Fruit fly (Drosophila melanogaster) whole organism, embryonic: ENCODE data around the gene Nepl21.
A peak's percentile ranks its signal among the peaks of the same experiment; 100 is the strongest.

Experiments
- Adf1 ChIP-seq: fragments of 200-800 bp; sonication (Bioruptor generic); IDR thresholded peaks from 2 replicates; pipeline ENCODE4 v1.3.6; 2022; ENCODE audit warnings: missing biosample characterization, missing genetic modification characterization
- Blimp-1 ChIP-seq: fragments of 200-800 bp; sonication (Bioruptor generic); optimal IDR thresholded peaks from 3 replicates; lab custom pipeline; 2018; ENCODE audit warnings: missing biosample characterization, missing genetic modification characterization, mild to moderate bottlenecking, moderate library complexity, missing genetic modification reagents
- CG10462 ChIP-seq: fragments of 200-800 bp; sonication (Bioruptor generic); optimal IDR thresholded peaks from 2 replicates; lab custom pipeline; 2016; ENCODE audit warnings: missing biosample characterization, missing genetic modification characterization
- CG11085 ChIP-seq: fragments of 200-800 bp; sonication (Bioruptor generic); IDR thresholded peaks from 2 replicates; pipeline ENCODE4 v1.3.6; 2022; ENCODE audit warnings: missing biosample characterization, missing genetic modification characterization
- CG12071 ChIP-seq: fragments of 200-800 bp; sonication (Bioruptor generic); optimal IDR thresholded peaks from 3 replicates; lab custom pipeline; 2018; ENCODE audit warnings: missing biosample characterization, mild to moderate bottlenecking, missing genetic modification characterization
- CG12769 ChIP-seq: fragments of 200-800 bp; sonication (Bioruptor generic); optimal IDR thresholded peaks from 2 replicates; lab custom pipeline; 2019; ENCODE audit warnings: missing biosample characterization, mild to moderate bottlenecking, missing genetic modification characterization, moderate library complexity
- CG15011 ChIP-seq: fragments of 200-800 bp; sonication (Bioruptor generic); optimal IDR thresholded peaks from 3 replicates; lab custom pipeline; 2018; ENCODE audit warnings: missing biosample characterization, mild to moderate bottlenecking, missing genetic modification characterization
- CG15696 ChIP-seq: fragments of 200-800 bp; sonication (Bioruptor generic); optimal IDR thresholded peaks from 2 replicates; lab custom pipeline; 2019; ENCODE audit warnings: missing biosample characterization, mild to moderate bottlenecking, missing genetic modification characterization, moderate library complexity
- CG1602 ChIP-seq: fragments of 200-800 bp; sonication (Bioruptor generic); optimal IDR thresholded peaks from 3 replicates; lab custom pipeline; 2016; ENCODE audit warnings: missing biosample characterization, missing genetic modification characterization
- CG16813 ChIP-seq: fragments of 200-800 bp; sonication (Bioruptor generic); IDR thresholded peaks from 3 replicates; pipeline ENCODE4 v1.3.6; 2022; ENCODE audit warnings: missing biosample characterization, missing genetic modification characterization; ENCODE audit not compliant: partially characterized antibody
- CG17328 ChIP-seq: fragments of 200-800 bp; sonication (Bioruptor generic); IDR thresholded peaks from 2 replicates; pipeline ENCODE4 v1.3.6; 2022; ENCODE audit warnings: missing biosample characterization, missing genetic modification characterization
- CG17612 ChIP-seq: fragments of 200-800 bp; sonication (Bioruptor generic); IDR thresholded peaks from 2 replicates; pipeline ENCODE4 v1.3.6; 2022; ENCODE audit warnings: missing biosample characterization, missing genetic modification characterization
- CG18599 ChIP-seq: fragments of 200-800 bp; sonication (Bioruptor generic); optimal IDR thresholded peaks from 3 replicates; lab custom pipeline; 2017; ENCODE audit warnings: missing biosample characterization, missing genetic modification characterization, mild to moderate bottlenecking, moderate library complexity, missing genetic modification reagents
- CG18619 ChIP-seq: fragments of 200-800 bp; sonication (Bioruptor generic); optimal IDR thresholded peaks from 3 replicates; lab custom pipeline; 2017; ENCODE audit warnings: missing biosample characterization, mild to moderate bottlenecking, missing genetic modification characterization
- CG2712 ChIP-seq: fragments of 200-800 bp; optimal IDR thresholded peaks from 3 replicates; lab custom pipeline; 2019; ENCODE audit warnings: missing biosample characterization, mild to moderate bottlenecking, missing genetic modification characterization, moderate library complexity
- CG31365 ChIP-seq: fragments of 200-800 bp; sonication (Bioruptor generic); optimal IDR thresholded peaks from 2 replicates; lab custom pipeline; 2018; ENCODE audit warnings: missing biosample characterization, mild to moderate bottlenecking, missing genetic modification characterization
- CG32532 ChIP-seq: fragments of 200-800 bp; sonication (Bioruptor generic); IDR thresholded peaks from 2 replicates; pipeline ENCODE4 v1.3.6; 2022; ENCODE audit warnings: missing biosample characterization, missing genetic modification characterization
- CG3281 ChIP-seq: fragments of 200-800 bp; sonication (Bioruptor generic); optimal IDR thresholded peaks from 3 replicates; lab custom pipeline; 2017; ENCODE audit warnings: missing biosample characterization, mild to moderate bottlenecking, missing genetic modification characterization
- CG34224 ChIP-seq: fragments of 200-800 bp; sonication (Bioruptor generic); IDR thresholded peaks from 3 replicates; pipeline ENCODE4 v1.3.6; 2022; ENCODE audit warnings: missing biosample characterization, missing genetic modification characterization; ENCODE audit not compliant: partially characterized antibody
- CG3995 ChIP-seq: fragments of 200-800 bp; sonication (Bioruptor generic); optimal IDR thresholded peaks from 3 replicates; lab custom pipeline; 2016; ENCODE audit warnings: missing biosample characterization, missing genetic modification characterization
- CG4617 ChIP-seq: fragments of 200-800 bp; sonication (Bioruptor generic); optimal IDR thresholded peaks from 3 replicates; lab custom pipeline; 2016; ENCODE audit warnings: missing biosample characterization, missing genetic modification characterization, borderline replicate concordance
- CG5180 ChIP-seq: fragments of 200-800 bp; sonication (Bioruptor generic); optimal IDR thresholded peaks from 3 replicates; lab custom pipeline; 2017; ENCODE audit warnings: missing biosample characterization, missing genetic modification characterization, mild to moderate bottlenecking, moderate library complexity, missing genetic modification reagents
- CG6654 ChIP-seq: fragments of 200-800 bp; sonication (Bioruptor generic); optimal IDR thresholded peaks from 2 replicates; lab custom pipeline; 2017; ENCODE audit warnings: missing biosample characterization, mild to moderate bottlenecking, missing genetic modification characterization
- CG8359 ChIP-seq: fragments of 200-800 bp; sonication (Bioruptor generic); optimal IDR thresholded peaks from 2 replicates; lab custom pipeline; 2017; ENCODE audit warnings: missing biosample characterization, mild to moderate bottlenecking, missing genetic modification characterization, borderline replicate concordance
- D19A ChIP-seq: fragments of 200-800 bp; optimal IDR thresholded peaks from 3 replicates; lab custom pipeline; 2019; ENCODE audit warnings: missing biosample characterization, mild to moderate bottlenecking, missing genetic modification characterization, moderate library complexity
- D19B ChIP-seq: fragments of 200-800 bp; sonication (Bioruptor generic); optimal IDR thresholded peaks from 2 replicates; lab custom pipeline; 2017; ENCODE audit warnings: missing biosample characterization, mild to moderate bottlenecking, missing genetic modification characterization
- Dfd ChIP-seq, 2 experiments: fragments of >200 bp; optimal IDR thresholded peaks; 2 replicates each; lab custom pipeline; 2017; ENCODE audit warnings: missing biosample characterization in 2 of 2, missing genetic modification characterization in 2 of 2
- Dip2 ChIP-seq: fragments of 200-800 bp; sonication (Bioruptor generic); IDR thresholded peaks from 2 replicates; pipeline ENCODE4 v1.3.6; 2022; ENCODE audit warnings: missing biosample characterization, missing genetic modification characterization
- HmgD ChIP-seq: fragments of 200-800 bp; sonication (Bioruptor generic); optimal IDR thresholded peaks from 3 replicates; lab custom pipeline; 2016; ENCODE audit warnings: missing biosample characterization, missing genetic modification characterization
- Hr39 ChIP-seq: fragments of >200 bp; optimal IDR thresholded peaks from 2 replicates; lab custom pipeline; 2017
- MESR4 ChIP-seq: fragments of 200-800 bp; sonication (Bioruptor generic); optimal IDR thresholded peaks from 2 replicates; lab custom pipeline; 2018; ENCODE audit warnings: missing biosample characterization, mild to moderate bottlenecking, missing genetic modification characterization, moderate library complexity
- MTF-1 ChIP-seq: fragments of 200-800 bp; sonication (Bioruptor generic); optimal IDR thresholded peaks from 2 replicates; lab custom pipeline; 2018; ENCODE audit warnings: missing biosample characterization, mild to moderate bottlenecking, missing genetic modification characterization, borderline replicate concordance
- Mad ChIP-seq: fragments of 200-800 bp; sonication (Bioruptor generic); optimal IDR thresholded peaks from 2 replicates; lab custom pipeline; 2016; ENCODE audit warnings: missing biosample characterization, missing genetic modification characterization
- Mes4 ChIP-seq: fragments of 200-800 bp; sonication (Bioruptor generic); optimal IDR thresholded peaks from 2 replicates; lab custom pipeline; 2016; ENCODE audit warnings: missing biosample characterization, missing genetic modification characterization
- PHDP ChIP-seq: fragments of 200-800 bp; sonication (Bioruptor generic); optimal IDR thresholded peaks from 3 replicates; lab custom pipeline; 2018; ENCODE audit warnings: missing biosample characterization, mild to moderate bottlenecking, missing genetic modification characterization, moderate library complexity
- Ssrp ChIP-seq: fragments of 200-800 bp; sonication (Bioruptor generic); optimal IDR thresholded peaks from 2 replicates; lab custom pipeline; 2018; ENCODE audit warnings: missing biosample characterization, mild to moderate bottlenecking, missing genetic modification characterization, moderate library complexity
- TFAM ChIP-seq: fragments of 200-800 bp; sonication (Bioruptor generic); optimal IDR thresholded peaks from 2 replicates; lab custom pipeline; 2017; ENCODE audit warnings: missing biosample characterization, missing genetic modification characterization, inconsistent platforms
- ara ChIP-seq: fragments of 200-800 bp; sonication (Bioruptor generic); IDR thresholded peaks from 2 replicates; pipeline ENCODE4 v1.3.6; 2022; ENCODE audit warnings: missing biosample characterization, missing genetic modification characterization
- cas ChIP-seq: fragments of 200-800 bp; sonication (Bioruptor generic); IDR thresholded peaks from 2 replicates; pipeline ENCODE4 v1.3.6; 2022; ENCODE audit warnings: missing biosample characterization, missing genetic modification characterization
- dan ChIP-seq: fragments of 200-800 bp; sonication (Bioruptor generic); IDR thresholded peaks from 2 replicates; pipeline ENCODE4 v1.3.6; 2022; ENCODE audit warnings: missing biosample characterization, missing genetic modification characterization
- hkb ChIP-seq, 2 experiments: fragments of 200-800 bp in 1 of 2; fragments of >200 bp in 1 of 2; sonication (Bioruptor generic) in 1 of 2; IDR thresholded peaks in 1 of 2; optimal IDR thresholded peaks in 1 of 2; 2 replicates each; pipeline versions ENCODE4 v1.3.6 to Lab custom; 2017 to 2022; ENCODE audit warnings: missing biosample characterization in 1 of 2, missing genetic modification characterization in 1 of 2
- lilli ChIP-seq: fragments of 200-800 bp; sonication (Bioruptor generic); optimal IDR thresholded peaks from 3 replicates; lab custom pipeline; 2016; ENCODE audit warnings: missing biosample characterization, missing genetic modification characterization
- nau ChIP-seq: fragments of 200-800 bp; sonication (Bioruptor generic); optimal IDR thresholded peaks from 3 replicates; lab custom pipeline; 2017; ENCODE audit warnings: missing biosample characterization, mild to moderate bottlenecking, missing genetic modification characterization, missing genetic modification reagents
- nerfin-1 ChIP-seq: fragments of 200-800 bp; sonication (Bioruptor generic); optimal IDR thresholded peaks from 3 replicates; lab custom pipeline; 2019; ENCODE audit warnings: missing biosample characterization, mild to moderate bottlenecking, missing genetic modification characterization, moderate library complexity
- org-1 ChIP-seq: fragments of 200-800 bp; sonication (Bioruptor generic); optimal IDR thresholded peaks from 2 replicates; lab custom pipeline; 2017; ENCODE audit warnings: missing biosample characterization, missing genetic modification characterization
- pb ChIP-seq: fragments of 200-800 bp; sonication (Bioruptor generic); optimal IDR thresholded peaks from 3 replicates; lab custom pipeline; 2016; ENCODE audit warnings: missing biosample characterization, missing genetic modification characterization
- ranshi ChIP-seq: fragments of 200-800 bp; sonication (Bioruptor generic); IDR thresholded peaks from 2 replicates; pipeline ENCODE4 v1.3.6; 2022; ENCODE audit warnings: missing biosample characterization, missing genetic modification characterization
- seq ChIP-seq: fragments of 200-800 bp; sonication (Bioruptor generic); IDR thresholded peaks from 2 replicates; pipeline ENCODE4 v1.3.6; 2022; ENCODE audit warnings: missing biosample characterization, missing genetic modification characterization
- unc-4 ChIP-seq: fragments of 200-800 bp; sonication (Bioruptor generic); IDR thresholded peaks from 2 replicates; pipeline ENCODE4 v1.3.6; 2022; ENCODE audit warnings: missing biosample characterization, missing genetic modification characterization; ENCODE audit not compliant: partially characterized antibody

Nepl21 gene

dm6 chr3R:28904816-28905435 lies 21.4 kb downstream of the Nepl21 start (continued):
- TF ChIP-seq MTF-1 (no peak), CG34224 (GFP tag; lab: Robert Waterston, UW) (no peak), nau (peak; percentile 36), hkb (optimal IDR thresholded peaks at IDR 0.05; lab: Kevin White, UChicago) (no peak), hkb (GFP tag; IDR thresholded peaks at IDR 0.05; lab: Robert Waterston, UW) (peak; percentile 78), TFAM (GFP tag; lab: Kevin White, UChicago) (no peak), Mes4 (GFP tag; lab: Kevin White, UChicago) (peak; percentile 41), pb (GFP tag; lab: Kevin White, UChicago) (peak; percentile 59), dan (GFP tag; lab: Robert Waterston, UW) (no peak), Blimp-1 (GFP tag; lab: Kevin White, UChicago) (peak; percentile 48), Dfd (GFP tag; optimal IDR thresholded peaks at IDR 0.05; lab: Kevin White, UChicago) (no peak), CG18599 (peak; percentile 54), unc-4 (GFP tag; lab: Robert Waterston, UW) (no peak), ara (peak; percentile 77), D19B (GFP tag; lab: Kevin White, UChicago) (peak; percentile 54), CG12071 (GFP tag; lab: Kevin White, UChicago) (peak; percentile 60), Hr39 (no peak), CG31365 (tag; lab: Kevin White, UChicago) (peak; percentile 51), Ssrp (tag; lab: Kevin White, UChicago) (peak; percentile 61), CG17328 (peak; percentile 78), CG15696 (tag; lab: Kevin White, UChicago) (no peak), CG5180 (GFP tag; lab: Kevin White, UChicago) (no peak), CG15011 (peak; percentile 29), Mad (GFP tag; lab: Kevin White, UChicago) (peak; percentile 58), CG18619 (GFP tag; lab: Kevin White, UChicago) (peak; percentile 57), CG32532 (peak; percentile 93), Dip2 (GFP tag; lab: Robert Waterston, UW) (no peak), CG4617 (GFP tag; lab: Kevin White, UChicago) (peak; percentile 48), seq (peak; percentile 49), CG3995 (GFP tag; lab: Kevin White, UChicago) (no peak), CG6654 (peak; percentile 15), nerfin-1 (tag; lab: Kevin White, UChicago) (no peak), org-1 (GFP tag; lab: Kevin White, UChicago) (peak; percentile 53), cas (GFP tag; lab: Robert Waterston, UW) (no peak), Adf1 (GFP tag; lab: Robert Waterston, UW) (no peak; the same call in 1 of the 2 replicates), CG1602 (GFP tag; lab: Kevin White, UChicago) (peak; percentile 41), CG3281 (peak; percentile 68), CG11085 (GFP tag; lab: Robert Waterston, UW) (peak; percentile 74), CG8359 (GFP tag; lab: Kevin White, UChicago) (no peak), MESR4 (no peak), CG10462 (GFP tag; lab: Kevin White, UChicago) (peak; percentile 53), PHDP (tag; lab: Kevin White, UChicago) (peak; percentile 83), CG17612 (GFP tag; lab: Robert Waterston, UW) (peak; percentile 68), CG12769 (tag; lab: Kevin White, UChicago) (peak; percentile 93), CG2712 (tag; lab: Kevin White, UChicago) (peak; percentile 66), lilli (GFP tag; lab: Kevin White, UChicago) (peak; percentile 87), CG16813 (no peak), D19A (tag; lab: Kevin White, UChicago) (peak; percentile 42), HmgD (GFP tag; lab: Kevin White, UChicago) (peak; percentile 12), ranshi (GFP tag; lab: Robert Waterston, UW) (peak; percentile 86)
